Fruit fly (Drosophila melanogaster) whole organism, embryonic: ENCODE results near the gene Gdi.

Experiments
- ATbp ChIP-seq: fragments of 200-800 bp; sonication (Bioruptor generic); optimal IDR thresholded peaks from 2 replicates; lab custom pipeline; 2017; ENCODE audit warnings: missing biosample characterization, mild to moderate bottlenecking, missing genetic modification characterization, missing genetic modification reagents
- Blimp-1 ChIP-seq: fragments of 200-800 bp; sonication (Bioruptor generic); optimal IDR thresholded peaks from 3 replicates; lab custom pipeline; 2018; ENCODE audit warnings: missing biosample characterization, missing genetic modification characterization, mild to moderate bottlenecking, moderate library complexity, missing genetic modification reagents
- CG10267 ChIP-seq: fragments of 200-800 bp; sonication (Bioruptor generic); optimal IDR thresholded peaks from 2 replicates; lab custom pipeline; 2018; ENCODE audit warnings: missing biosample characterization, mild to moderate bottlenecking, missing genetic modification characterization, moderate library complexity
- CG10274 ChIP-seq: fragments of 200-800 bp; sonication (Bioruptor generic); optimal IDR thresholded peaks from 3 replicates; lab custom pipeline; 2017; ENCODE audit warnings: missing biosample characterization, mild to moderate bottlenecking, missing genetic modification characterization
- CG12391 ChIP-seq: fragments of 200-800 bp; sonication (Bioruptor generic); optimal IDR thresholded peaks from 3 replicates; lab custom pipeline; 2018; ENCODE audit warnings: missing biosample characterization, mild to moderate bottlenecking, missing genetic modification characterization, moderate library complexity
- CG12659 ChIP-seq: fragments of 200-800 bp; sonication (Bioruptor generic); optimal IDR thresholded peaks from 3 replicates; lab custom pipeline; 2017; ENCODE audit warnings: mild to moderate bottlenecking, missing biosample characterization, missing genetic modification reagents, missing genetic modification characterization
- CG14014 ChIP-seq: fragments of 200-800 bp; sonication (Bioruptor generic); IDR thresholded peaks from 2 replicates; pipeline ENCODE4 v1.3.6; 2022; ENCODE audit warnings: missing biosample characterization, missing genetic modification characterization
- CG17361 ChIP-seq: fragments of 200-800 bp; sonication (Bioruptor generic); IDR thresholded peaks from 3 replicates; pipeline ENCODE4 v1.3.6; 2022; ENCODE audit warnings: missing biosample characterization, missing genetic modification characterization
- CG17829 ChIP-seq: fragments of 200-800 bp; optimal IDR thresholded peaks from 2 replicates; lab custom pipeline; 2019; ENCODE audit warnings: missing biosample characterization, mild to moderate bottlenecking, missing genetic modification characterization, moderate library complexity
- CG17912 ChIP-seq: fragments of 200-800 bp; sonication (Bioruptor generic); optimal IDR thresholded peaks from 2 replicates; lab custom pipeline; 2018; ENCODE audit warnings: missing biosample characterization, mild to moderate bottlenecking, missing genetic modification characterization
- CG2202 ChIP-seq: fragments of 200-800 bp; sonication (Bioruptor generic); optimal IDR thresholded peaks from 2 replicates; lab custom pipeline; 2018; ENCODE audit warnings: missing biosample characterization, mild to moderate bottlenecking, missing genetic modification characterization
- CG32772 ChIP-seq: fragments of 200-800 bp; sonication (Bioruptor generic); IDR thresholded peaks from 2 replicates; pipeline ENCODE4 v1.3.6; 2022; ENCODE audit warnings: missing biosample characterization, missing genetic modification characterization
- CG4360 ChIP-seq: fragments of 200-800 bp; sonication (Bioruptor generic); IDR thresholded peaks from 2 replicates; pipeline ENCODE4 v1.3.6; 2022; ENCODE audit warnings: missing biosample characterization, missing genetic modification characterization
- CG7271 ChIP-seq: fragments of 200-800 bp; sonication (Bioruptor generic); optimal IDR thresholded peaks from 2 replicates; lab custom pipeline; 2018; ENCODE audit warnings: missing biosample characterization, mild to moderate bottlenecking, missing genetic modification characterization, moderate library complexity
- CG7963 ChIP-seq: fragments of 200-800 bp; sonication (Bioruptor generic); IDR thresholded peaks from 3 replicates; pipeline ENCODE4 v1.3.6; 2022; ENCODE audit warnings: missing biosample characterization, missing genetic modification characterization; ENCODE audit not compliant: partially characterized antibody
- CG8765 ChIP-seq: fragments of 200-800 bp; sonication (Bioruptor generic); IDR thresholded peaks from 2 replicates; pipeline ENCODE4 v1.3.6; 2022; ENCODE audit warnings: missing biosample characterization, missing genetic modification characterization
- CG9797 ChIP-seq: fragments of 200-800 bp; sonication (Bioruptor generic); optimal IDR thresholded peaks from 3 replicates; lab custom pipeline; 2018; ENCODE audit warnings: missing biosample characterization, mild to moderate bottlenecking, missing genetic modification characterization
- CG9817 ChIP-seq: fragments of 200-800 bp; sonication (Bioruptor generic); optimal IDR thresholded peaks from 2 replicates; lab custom pipeline; 2018; ENCODE audit warnings: missing biosample characterization, mild to moderate bottlenecking, missing genetic modification characterization, moderate library complexity
- CoRest ChIP-seq: fragments of 200-800 bp; sonication (Bioruptor generic); optimal IDR thresholded peaks from 3 replicates; lab custom pipeline; 2018; ENCODE audit warnings: missing biosample characterization, mild to moderate bottlenecking, missing genetic modification characterization, moderate library complexity
- Drgx ChIP-seq: fragments of 200-800 bp; sonication (Bioruptor generic); IDR thresholded peaks from 2 replicates; pipeline ENCODE4 v1.3.6; 2022; ENCODE audit warnings: missing biosample characterization, missing genetic modification characterization
- Fer2 ChIP-seq: fragments of 200-800 bp; sonication (Bioruptor generic); optimal IDR thresholded peaks from 2 replicates; lab custom pipeline; 2018; ENCODE audit warnings: missing biosample characterization, mild to moderate bottlenecking, missing genetic modification characterization, moderate library complexity
- HLH54F ChIP-seq: fragments of 200-800 bp; sonication (Bioruptor generic); optimal IDR thresholded peaks from 3 replicates; lab custom pipeline; 2016; ENCODE audit warnings: missing biosample characterization, missing genetic modification characterization
- Hey ChIP-seq: fragments of 200-800 bp; sonication (Bioruptor generic); optimal IDR thresholded peaks from 3 replicates; lab custom pipeline; 2018; ENCODE audit warnings: missing biosample characterization, mild to moderate bottlenecking, missing genetic modification characterization
- HmgD ChIP-seq: fragments of 200-800 bp; sonication (Bioruptor generic); optimal IDR thresholded peaks from 3 replicates; lab custom pipeline; 2016; ENCODE audit warnings: missing biosample characterization, missing genetic modification characterization
- Hmr ChIP-seq: fragments of 200-800 bp; sonication (Bioruptor generic); optimal IDR thresholded peaks from 3 replicates; lab custom pipeline; 2017; ENCODE audit warnings: mild to moderate bottlenecking, missing biosample characterization, missing genetic modification reagents, missing genetic modification characterization
- MTF-1 ChIP-seq: fragments of 200-800 bp; sonication (Bioruptor generic); optimal IDR thresholded peaks from 2 replicates; lab custom pipeline; 2018; ENCODE audit warnings: missing biosample characterization, mild to moderate bottlenecking, missing genetic modification characterization, borderline replicate concordance
- Meics ChIP-seq: fragments of 200-800 bp; sonication (Bioruptor generic); optimal IDR thresholded peaks from 2 replicates; lab custom pipeline; 2017; ENCODE audit warnings: missing biosample characterization, mild to moderate bottlenecking, missing genetic modification characterization
- Sox102F ChIP-seq: fragments of 200-800 bp; sonication (Bioruptor generic); optimal IDR thresholded peaks from 2 replicates; lab custom pipeline; 2018; ENCODE audit warnings: missing biosample characterization, mild to moderate bottlenecking, missing genetic modification characterization, moderate library complexity
- Sry-δ ChIP-seq: fragments of 200-800 bp; sonication (Bioruptor generic); optimal IDR thresholded peaks from 2 replicates; lab custom pipeline; 2016; ENCODE audit warnings: missing biosample characterization, missing genetic modification characterization
- Ssrp ChIP-seq: fragments of 200-800 bp; sonication (Bioruptor generic); optimal IDR thresholded peaks from 2 replicates; lab custom pipeline; 2018; ENCODE audit warnings: missing biosample characterization, mild to moderate bottlenecking, missing genetic modification characterization, moderate library complexity
- bcd ChIP-seq: fragments of 200-800 bp; sonication (Bioruptor generic); optimal IDR thresholded peaks from 2 replicates; lab custom pipeline; 2017; ENCODE audit warnings: missing biosample characterization, mild to moderate bottlenecking, missing genetic modification characterization
- chif ChIP-seq, 2 experiments: fragments of 200-800 bp; sonication (Bioruptor generic); optimal IDR thresholded peaks; 3 replicates each; lab custom pipeline; 2016; ENCODE audit warnings: missing biosample characterization in 2 of 2, missing genetic modification characterization in 2 of 2
- corto ChIP-seq: fragments of 200-800 bp; sonication (Bioruptor generic); optimal IDR thresholded peaks from 2 replicates; lab custom pipeline; 2016; ENCODE audit warnings: missing biosample characterization, mild to moderate bottlenecking, missing genetic modification characterization, moderate library complexity
- en ChIP-seq: fragments of 200-800 bp; sonication (Bioruptor generic); optimal IDR thresholded peaks from 2 replicates; lab custom pipeline; 2016; ENCODE audit warnings: missing biosample characterization, missing genetic modification characterization
- fd3F ChIP-seq: fragments of 200-800 bp; sonication (Bioruptor generic); optimal IDR thresholded peaks from 2 replicates; lab custom pipeline; 2018; ENCODE audit warnings: missing biosample characterization, mild to moderate bottlenecking, missing genetic modification characterization, moderate library complexity
- gsb ChIP-seq: fragments of 200-800 bp; sonication (Bioruptor generic); IDR thresholded peaks from 2 replicates; pipeline ENCODE4 v1.3.6; 2022; ENCODE audit warnings: missing biosample characterization, missing genetic modification characterization
- gsb-n ChIP-seq: fragments of 200-800 bp; sonication (Bioruptor generic); optimal IDR thresholded peaks from 3 replicates; lab custom pipeline; 2018; ENCODE audit warnings: missing biosample characterization, mild to moderate bottlenecking, missing genetic modification characterization
- maf-S ChIP-seq: fragments of 200-800 bp; sonication (Bioruptor generic); optimal IDR thresholded peaks from 2 replicates; lab custom pipeline; 2016; ENCODE audit warnings: missing biosample characterization, missing genetic modification characterization
- nau ChIP-seq: fragments of 200-800 bp; sonication (Bioruptor generic); optimal IDR thresholded peaks from 3 replicates; lab custom pipeline; 2017; ENCODE audit warnings: missing biosample characterization, mild to moderate bottlenecking, missing genetic modification characterization, missing genetic modification reagents
- nom ChIP-seq: fragments of 200-800 bp; sonication (Bioruptor generic); optimal IDR thresholded peaks from 2 replicates; lab custom pipeline; 2017; ENCODE audit warnings: missing biosample characterization, missing genetic modification characterization, mild to moderate bottlenecking, moderate library complexity, missing genetic modification reagents
- prd ChIP-seq, 3 experiments: fragments of >200 bp in 2 of 3; fragments of 200-800 bp in 1 of 3; sonication (Bioruptor generic) in 1 of 3; optimal IDR thresholded peaks in 2 of 3; IDR thresholded peaks in 1 of 3; 2 replicates in 2 of 3; 3 replicates in 1 of 3; pipeline versions ENCODE4 v1.3.6 to Lab custom; 2017 to 2022; ENCODE audit warnings: missing biosample characterization in 1 of 3, missing genetic modification characterization in 1 of 3
- psq ChIP-seq: fragments of 200-800 bp; sonication (Bioruptor generic); optimal IDR thresholded peaks from 2 replicates; lab custom pipeline; 2017; ENCODE audit warnings: missing biosample characterization, missing genetic modification characterization
- schlank ChIP-seq: fragments of 200-800 bp; sonication (Bioruptor generic); optimal IDR thresholded peaks from 2 replicates; lab custom pipeline; 2018; ENCODE audit warnings: missing biosample characterization, mild to moderate bottlenecking, missing genetic modification characterization
- scrt ChIP-seq: fragments of 200-800 bp; sonication (Bioruptor generic); optimal IDR thresholded peaks from 2 replicates; lab custom pipeline; 2018; ENCODE audit warnings: missing biosample characterization, mild to moderate bottlenecking, missing genetic modification characterization, moderate library complexity
- slou ChIP-seq: fragments of 200-800 bp; sonication (Bioruptor generic); optimal IDR thresholded peaks from 3 replicates; lab custom pipeline; 2016; ENCODE audit warnings: missing biosample characterization, missing genetic modification characterization
- sob ChIP-seq: fragments of 200-800 bp; sonication (Bioruptor generic); IDR thresholded peaks from 2 replicates; pipeline ENCODE4 v1.3.6; 2022; ENCODE audit warnings: missing biosample characterization, missing genetic modification characterization
- sug ChIP-seq: fragments of 200-800 bp; optimal IDR thresholded peaks from 2 replicates; lab custom pipeline; 2019; ENCODE audit warnings: missing biosample characterization, mild to moderate bottlenecking, missing genetic modification characterization, moderate library complexity
- tgo ChIP-seq: fragments of 200-800 bp; sonication (Bioruptor generic); IDR thresholded peaks from 3 replicates; pipeline ENCODE4 v1.3.6; 2022; ENCODE audit warnings: missing biosample characterization, missing genetic modification characterization
- twi ChIP-seq: fragments of 200-800 bp; optimal IDR thresholded peaks from 2 replicates; lab custom pipeline; 2019; ENCODE audit warnings: missing biosample characterization, mild to moderate bottlenecking, missing genetic modification characterization, moderate library complexity

The Gdi gene

dm6 chr2L:9490788-9491187, 3.9 kb downstream of the Gdi start (continued):
- 0 out of 2 replicates have a peak, but pooled peaks have one; percentile 13 for TF ChIP-seq gsb (GFP tag; lab: Robert Waterston, UW)
- TF ChIP-seq CG32772 (GFP tag; lab: Robert Waterston, UW) = 0 out of 2 replicates have a peak, but pooled peaks have one; percentile 12
- TF ChIP-seq CG4360 (GFP tag; lab: Robert Waterston, UW) = no peak
- peak; percentile 86 for TF ChIP-seq Meics (GFP tag; lab: Kevin White, UChicago)
- TF ChIP-seq en (GFP tag; lab: Kevin White, UChicago) = peak; percentile 43
- peak; percentile 79 for TF ChIP-seq bcd (GFP tag; lab: Kevin White, UChicago)
- TF ChIP-seq maf-S (GFP tag; lab: Kevin White, UChicago) = no peak
- TF ChIP-seq nom = peak; percentile 87
- TF ChIP-seq corto = peak; percentile 31
- TF ChIP-seq CG10274 = peak; percentile 54
- TF ChIP-seq CG7963 = no peak
- TF ChIP-seq CG12391 (tag; lab: Kevin White, UChicago) = no peak
- peak; percentile 25 for TF ChIP-seq Sry-δ
- peak; percentile 65 for TF ChIP-seq CG17912 (GFP tag; lab: Kevin White, UChicago)
- peak; percentile 82 for TF ChIP-seq nau (GFP tag; lab: Kevin White, UChicago)
- no peak for TF ChIP-seq slou (GFP tag; lab: Kevin White, UChicago)
- peak; percentile 54; the same call in 2 of the 3 replicates for TF ChIP-seq tgo (GFP tag; lab: Robert Waterston, UW)
- peak; percentile 49; the same call in 1 of the 2 replicates for TF ChIP-seq Drgx
- TF ChIP-seq CG9817 (tag; lab: Kevin White, UChicago) = no peak
- no peak for TF ChIP-seq HLH54F (GFP tag; lab: Kevin White, UChicago)
- peak; percentile 38 for TF ChIP-seq Blimp-1 (GFP tag; lab: Kevin White, UChicago)
- peak; percentile 72 for TF ChIP-seq scrt (GFP tag; lab: Kevin White, UChicago)
- TF ChIP-seq MTF-1 (GFP tag; lab: Kevin White, UChicago) = peak; percentile 81
- TF ChIP-seq gsb-n (tag; lab: Kevin White, UChicago) = no peak
- no peak for TF ChIP-seq prd (optimal IDR thresholded peaks at IDR 0.05; lab: Kevin White, UChicago)
- 0 out of 3 replicates have a peak, but pooled peaks have one; percentile 17 for TF ChIP-seq prd (GFP tag; IDR thresholded peaks at IDR 0.05; lab: Robert Waterston, UW)
- TF ChIP-seq Hmr = peak; percentile 44
- no peak for TF ChIP-seq CG2202 (tag; lab: Kevin White, UChicago)
- TF ChIP-seq psq (GFP tag; lab: Kevin White, UChicago) = no peak
- peak; percentile 12 for TF ChIP-seq Sox102F (GFP tag; lab: Kevin White, UChicago)
- TF ChIP-seq CoRest (tag; lab: Kevin White, UChicago) = no peak
- peak; percentile 85 for TF ChIP-seq sob (GFP tag; lab: Robert Waterston, UW)
- no peak for TF ChIP-seq ATbp (GFP tag; lab: Kevin White, UChicago)
- 0 out of 2 replicates have a peak, but pooled peaks have one; percentile 17 for TF ChIP-seq CG14014 (GFP tag; lab: Robert Waterston, UW)
- TF ChIP-seq HmgD (GFP tag; lab: Kevin White, UChicago) = no peak
- peak; percentile 0 for TF ChIP-seq CG10267 (tag; lab: Kevin White, UChicago)
- no peak for TF ChIP-seq Hey (tag; lab: Kevin White, UChicago)
- no peak for TF ChIP-seq fd3F (GFP tag; lab: Kevin White, UChicago)
- peak; percentile 55 for TF ChIP-seq Fer2
- no peak for TF ChIP-seq CG12659 (GFP tag; lab: Kevin White, UChicago)
- peak; percentile 26 for TF ChIP-seq Ssrp (tag; lab: Kevin White, UChicago)
- no peak for TF ChIP-seq CG9797 (GFP tag; lab: Kevin White, UChicago)
- peak; percentile 24 for TF ChIP-seq CG17829 (tag; lab: Kevin White, UChicago)
- peak; percentile 48 for TF ChIP-seq schlank
- TF ChIP-seq CG17361 = peak; percentile 48; the same call in 1 of the 3 replicates
- peak; percentile 57 for TF ChIP-seq sug (tag; lab: Kevin White, UChicago)
- TF ChIP-seq CG8765 (GFP tag; lab: Robert Waterston, UW) = no peak
- TF ChIP-seq chif (GFP tag; optimal IDR thresholded peaks at IDR 0.05; lab: Kevin White, UChicago) = no peak
- peak; percentile 70 for TF ChIP-seq CG7271 (tag; lab: Kevin White, UChicago)
- no peak for TF ChIP-seq twi (tag; lab: Kevin White, UChicago)
